Fruit fly (Drosophila melanogaster): ENCODE measurements around the gene CAH7.

- TF ChIP-seq pad (GFP tag; optimal IDR thresholded peaks at IDR 0.05): no peak
- no peak for TF ChIP-seq CG33017 (tag; optimal IDR thresholded peaks at IDR 0.05)
- no peak for TF ChIP-seq CG14711 (tag; optimal IDR thresholded peaks at IDR 0.05)
Measured at dm6 chr3R:10086222-10086621, 25.8 kb upstream of the CAH7 start.
